Fruit fly (Drosophila melanogaster): ENCODE results near the gene Pdh.

DNA sequence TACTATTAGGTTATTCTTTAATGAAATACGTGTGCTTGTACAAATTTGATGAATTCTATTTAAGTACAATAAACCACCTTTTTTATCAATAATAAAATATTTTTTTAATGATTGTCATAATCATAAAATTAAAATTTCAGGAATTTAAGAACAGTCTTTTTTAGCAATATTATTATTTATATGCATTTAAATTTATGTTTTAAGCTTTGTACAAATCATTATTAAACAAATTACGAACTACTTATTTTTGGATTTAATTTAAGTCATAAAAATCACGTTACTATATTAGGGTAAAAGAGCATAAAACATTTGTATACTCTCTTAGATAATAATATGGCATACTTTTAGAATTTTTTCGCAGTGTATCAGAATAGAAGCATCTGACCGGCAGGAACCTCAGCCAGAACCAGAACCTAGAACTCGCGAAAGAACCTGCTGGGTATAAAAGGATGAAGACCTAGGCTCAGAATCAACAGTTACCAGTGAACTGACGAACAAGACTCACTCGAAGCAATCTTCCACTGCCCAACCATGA is 8.1 kb upstream of the Pdh start, which contains the start of gene Cpr72Ea:
- no peak for TF ChIP-seq CG9705 (GFP tag; optimal IDR thresholded peaks at IDR 0.05)
- TF ChIP-seq psq (GFP tag; optimal IDR thresholded peaks at IDR 0.05) = no peak
- no peak for TF ChIP-seq usp (GFP tag; optimal IDR thresholded peaks at IDR 0.05)
- no peak for TF ChIP-seq GATAd (GFP tag; optimal IDR thresholded peaks at IDR 0.05)
- no peak for TF ChIP-seq Abd-B (GFP tag; optimal IDR thresholded peaks at IDR 0.05)
- TF ChIP-seq Mio (GFP tag; optimal IDR thresholded peaks at IDR 0.05) = no peak
- no peak for TF ChIP-seq pan (optimal IDR thresholded peaks at IDR 0.05)

Measured in whole organism, wandering third instar larva.